Worm (Caenorhabditis elegans) whole organism, young adult: ENCODE results near the gene algn-12.
A peak's percentile ranks its signal among the peaks of the same experiment; 100 is the strongest.

Experiments
- F52B5.7 ChIP-seq: sonication (generic microtip); optimal IDR thresholded peaks from 2 replicates; lab custom pipeline; 2016; ENCODE audit warnings: mild to moderate bottlenecking, missing genetic modification characterization, missing compliant biosample characterization
- F57C9.4 ChIP-seq: sonication (generic microtip); optimal IDR thresholded peaks from 2 replicates; lab custom pipeline; 2017; ENCODE audit warnings: mild to moderate bottlenecking, missing genetic modification characterization, missing compliant biosample characterization
- K11D2.4 ChIP-seq: fragments of 200-800 bp; sonication (Bioruptor generic); IDR thresholded peaks from 2 replicates; pipeline ENCODE4 v1.3.6; 2022; ENCODE audit warnings: missing genetic modification reagents, missing genetic modification characterization, missing compliant biosample characterization
- Y56A3A.18 ChIP-seq: fragments of 200-800 bp; sonication (Bioruptor generic); IDR thresholded peaks from 2 replicates; pipeline ENCODE4 v1.3.6; 2022; ENCODE audit warnings: missing genetic modification reagents, missing genetic modification characterization, missing compliant biosample characterization
- Y79H2A.3 ChIP-seq: fragments of 200-800 bp; sonication (Bioruptor generic); conservative IDR thresholded peaks from 2 replicates; pipeline ENCODE4 v1.3.6; 2022; ENCODE audit warnings: missing genetic modification reagents, missing genetic modification characterization, missing compliant biosample characterization
- Y95B8A.8 ChIP-seq: fragments of 200-800 bp; sonication (Bioruptor generic); IDR thresholded peaks from 2 replicates; pipeline ENCODE4 v1.3.6; 2022; ENCODE audit warnings: missing genetic modification reagents, missing genetic modification characterization, missing compliant biosample characterization
- ama-1 ChIP-seq, 3 experiments: fragments of 150-350 bp in 1 of 3; sonication (generic microtip) in 2 of 3; optimal IDR thresholded peaks; 2 replicates each; lab custom pipeline; 2014 to 2018; ENCODE audit warnings: missing biosample characterization in 2 of 3, missing genetic modification characterization in 2 of 3, missing genetic modification reagents in 2 of 3
- cebp-1 ChIP-seq, 2 experiments: fragments of 200-800 bp in 1 of 2; sonication (Bioruptor generic) in 1 of 2; sonication (generic microtip) in 1 of 2; IDR thresholded peaks in 1 of 2; optimal IDR thresholded peaks in 1 of 2; 2 replicates each; pipeline versions ENCODE4 v1.3.6 to Lab custom; 2017 to 2022; ENCODE audit warnings: missing compliant biosample characterization in 2 of 2, missing genetic modification characterization in 2 of 2, mild to moderate bottlenecking in 1 of 2, missing genetic modification reagents in 1 of 2, moderate library complexity in 1 of 2
- cebp-2 ChIP-seq: fragments of 200-800 bp; sonication (Bioruptor generic); IDR thresholded peaks from 2 replicates; pipeline ENCODE4 v1.3.6; 2022; ENCODE audit warnings: missing genetic modification characterization, missing compliant biosample characterization
- ceh-58 ChIP-seq: fragments of 200-800 bp; sonication (Bioruptor generic); IDR thresholded peaks from 2 replicates; pipeline ENCODE4 v1.3.6; 2022; ENCODE audit warnings: missing genetic modification characterization, missing compliant biosample characterization
- die-1 ChIP-seq: sonication (generic microtip); optimal IDR thresholded peaks from 2 replicates; lab custom pipeline; 2016; ENCODE audit warnings: missing genotype, mild to moderate bottlenecking, missing genetic modification characterization, missing compliant biosample characterization
- dox-1 ChIP-seq: fragments of 200-800 bp; sonication (Bioruptor generic); IDR thresholded peaks from 2 replicates; pipeline ENCODE4 v1.3.6; 2022; ENCODE audit warnings: missing genetic modification reagents, missing genetic modification characterization, missing compliant biosample characterization
- dpff-1 ChIP-seq: sonication (generic microtip); optimal IDR thresholded peaks from 2 replicates; lab custom pipeline; 2017; ENCODE audit warnings: mild to moderate bottlenecking, missing genetic modification characterization, missing compliant biosample characterization
- dpl-1 ChIP-seq: fragments of 150-350 bp; optimal IDR thresholded peaks from 2 replicates; lab custom pipeline; 2014; ENCODE audit warnings: missing biosample characterization, missing genetic modification reagents, missing genetic modification characterization
- egrh-3 ChIP-seq: fragments of 200-800 bp; sonication (Bioruptor generic); IDR thresholded peaks from 2 replicates; pipeline ENCODE4 v1.3.6; 2022; ENCODE audit warnings: missing genetic modification reagents, missing genetic modification characterization, missing compliant biosample characterization
- gei-17 ChIP-seq: fragments of 200-800 bp; sonication (Bioruptor generic); optimal IDR thresholded peaks from 2 replicates; lab custom pipeline; 2018; ENCODE audit warnings: mild to moderate bottlenecking, missing genetic modification characterization, missing compliant biosample characterization
- hmg-20 ChIP-seq: fragments of 200-800 bp; sonication (Bioruptor generic); IDR thresholded peaks from 2 replicates; pipeline ENCODE4 v1.3.6; 2022; ENCODE audit warnings: missing genetic modification reagents, missing genetic modification characterization, missing compliant biosample characterization
- hsf-1 ChIP-seq: fragments of 200-800 bp; sonication (Bioruptor generic); IDR thresholded peaks from 2 replicates; pipeline ENCODE4 v1.3.6; 2022; ENCODE audit warnings: missing genetic modification reagents, missing genetic modification characterization, missing compliant biosample characterization
- lag-1 ChIP-seq: fragments of 200-800 bp; sonication (Bioruptor generic); IDR thresholded peaks from 2 replicates; pipeline ENCODE4 v1.3.6; 2022; ENCODE audit warnings: missing genetic modification reagents, missing genetic modification characterization, missing compliant biosample characterization
- lin-40 ChIP-seq: sonication (generic microtip); optimal IDR thresholded peaks from 2 replicates; lab custom pipeline; 2016; ENCODE audit warnings: missing genetic modification characterization, mild to moderate bottlenecking, missing compliant biosample characterization, missing genotype, missing genetic modification reagents
- lsl-1 ChIP-seq: fragments of 200-800 bp; sonication (Bioruptor generic); optimal IDR thresholded peaks from 2 replicates; lab custom pipeline; 2018; ENCODE audit warnings: mild to moderate bottlenecking, missing genetic modification characterization, moderate library complexity, missing compliant biosample characterization
- madf-10 ChIP-seq: sonication (generic microtip); optimal IDR thresholded peaks from 2 replicates; lab custom pipeline; 2016; ENCODE audit warnings: mild to moderate bottlenecking, missing genetic modification characterization, missing compliant biosample characterization
- madf-8 ChIP-seq: fragments of 200-800 bp; sonication (Bioruptor generic); conservative IDR thresholded peaks from 2 replicates; pipeline ENCODE4 v1.3.6; 2022; ENCODE audit warnings: missing genetic modification reagents, missing genetic modification characterization, missing compliant biosample characterization
- mcd-1 ChIP-seq: fragments of 200-800 bp; sonication (Bioruptor generic); IDR thresholded peaks from 2 replicates; pipeline ENCODE4 v1.3.6; 2022; ENCODE audit warnings: missing genetic modification reagents, missing genetic modification characterization, missing compliant biosample characterization
- nhr-120 ChIP-seq: fragments of 200-800 bp; sonication (Bioruptor generic); IDR thresholded peaks from 2 replicates; pipeline ENCODE4 v1.3.6; 2022; ENCODE audit warnings: missing genetic modification characterization, missing compliant biosample characterization
- nhr-27 ChIP-seq: fragments of 200-800 bp; sonication (Bioruptor generic); optimal IDR thresholded peaks from 2 replicates; lab custom pipeline; 2018; ENCODE audit warnings: mild to moderate bottlenecking, missing genetic modification characterization, moderate library complexity, missing compliant biosample characterization
- pha-4 ChIP-seq: fragments of 150-350 bp; sonication (generic microtip); optimal IDR thresholded peaks from 2 replicates; lab custom pipeline; 2014; ENCODE audit warnings: missing biosample characterization, missing genetic modification reagents, missing genetic modification characterization
- repo-1 ChIP-seq: sonication (generic microtip); optimal IDR thresholded peaks from 2 replicates; lab custom pipeline; 2017; ENCODE audit warnings: mild to moderate bottlenecking, missing genetic modification characterization, missing compliant biosample characterization
- rpc-1 ChIP-seq, 2 experiments: fragments of 150-350 bp in 1 of 2; sonication (generic microtip) in 1 of 2; optimal IDR thresholded peaks; 2 replicates each; lab custom pipeline; 2014 to 2018; ENCODE audit warnings: missing biosample characterization in 1 of 2, missing genetic modification characterization in 1 of 2, missing genetic modification reagents in 1 of 2, missing genotype in 1 of 2
- snpc-3.4 ChIP-seq: sonication (generic microtip); optimal IDR thresholded peaks from 2 replicates; lab custom pipeline; 2017; ENCODE audit warnings: missing genetic modification characterization, mild to moderate bottlenecking, missing compliant biosample characterization, antibody characterized with exemption, moderate library complexity, missing genotype, missing genetic modification reagents
- somi-1 ChIP-seq: fragments of 200-800 bp; sonication (Bioruptor generic); optimal IDR thresholded peaks from 2 replicates; lab custom pipeline; 2018; ENCODE audit warnings: mild to moderate bottlenecking, missing genetic modification characterization, missing compliant biosample characterization
- sptf-2 ChIP-seq: fragments of 200-800 bp; sonication (Bioruptor generic); optimal IDR thresholded peaks from 2 replicates; lab custom pipeline; 2018; ENCODE audit warnings: mild to moderate bottlenecking, missing genetic modification characterization, missing compliant biosample characterization
- tbx-9 ChIP-seq: sonication (generic microtip); optimal IDR thresholded peaks from 2 replicates; lab custom pipeline; 2016; ENCODE audit warnings: borderline replicate concordance, missing genetic modification characterization, inconsistent platforms, missing compliant biosample characterization
- ztf-25 ChIP-seq: fragments of 200-800 bp; sonication (Bioruptor generic); IDR thresholded peaks from 2 replicates; pipeline ENCODE4 v1.3.6; 2022; ENCODE audit warnings: missing genetic modification reagents, missing genetic modification characterization, missing compliant biosample characterization

algn-12 gene

ce11 chrV:8039085-8039525 is 4.2 kb downstream of the algn-12 start (continued):
- TF ChIP-seq madf-8 (GFP tag; lab: Robert Waterston, UW) (no peak), dpl-1 (no peak), gei-17 (peak; percentile 28), Y95B8A.8 (GFP tag; lab: Robert Waterston, UW) (0 out of 2 replicates have a peak, but pooled peaks have one; percentile 5), nhr-120 (no peak), pha-4 (tag; lab: Kevin White, UChicago) (no peak), repo-1 (tag; lab: Kevin White, UChicago) (no peak), cebp-1 (GFP tag; IDR thresholded peaks at IDR 0.05; lab: Robert Waterston, UW) (no peak), cebp-1 (tag; optimal IDR thresholded peaks at IDR 0.05; lab: Kevin White, UChicago) (no peak), Y79H2A.3 (GFP tag; lab: Robert Waterston, UW) (no peak), hmg-20 (GFP tag; lab: Robert Waterston, UW) (no peak), tbx-9 (tag; lab: Kevin White, UChicago) (no peak), nhr-27 (tag; lab: Kevin White, UChicago) (no peak), lag-1 (GFP tag; lab: Robert Waterston, UW) (no peak), sptf-2 (no peak), snpc-3.4 (tag; lab: Kevin White, UChicago) (no peak), die-1 (tag; lab: Kevin White, UChicago) (no peak), lin-40 (peak; percentile 1), rpc-1 (optimal IDR thresholded peaks at IDR 0.05; lab: Kevin White, UChicago) (no peak), rpc-1 (tag; optimal IDR thresholded peaks at IDR 0.05; lab: Kevin White, UChicago) (no peak), K11D2.4 (GFP tag; lab: Robert Waterston, UW) (peak; percentile 68; the same call in 1 of the 2 replicates)

ce11 chrV:8039606-8040005 is 4.7 kb downstream of the algn-12 start:
- TF ChIP-seq F52B5.7 (tag; lab: Kevin White, UChicago) (no peak), Y95B8A.8 (GFP tag; lab: Robert Waterston, UW) (no peak), mcd-1 (GFP tag; lab: Robert Waterston, UW) (no peak), Y56A3A.18 (GFP tag; lab: Robert Waterston, UW) (0 out of 2 replicates have a peak, but pooled peaks have one; percentile 10)

ce11 chrV:8040247-8041084 is 5.6 kb downstream of the algn-12 start:
- peak; percentile 89 for TF ChIP-seq hsf-1
- no peak for TF ChIP-seq madf-10 (tag; lab: Kevin White, UChicago)
- TF ChIP-seq ama-1 (optimal IDR thresholded peaks at IDR 0.05; lab: Kevin White, UChicago): peak; percentile 86
- no peak for TF ChIP-seq ama-1 (GFP tag; optimal IDR thresholded peaks at IDR 0.05; lab: Kevin White, UChicago)
- TF ChIP-seq F57C9.4 (tag; lab: Kevin White, UChicago): no peak
- peak; percentile 38 for TF ChIP-seq rpc-1 (optimal IDR thresholded peaks at IDR 0.05; lab: Kevin White, UChicago)
- TF ChIP-seq rpc-1 (tag; optimal IDR thresholded peaks at IDR 0.05; lab: Kevin White, UChicago): no peak
- peak; percentile 54 for TF ChIP-seq somi-1
- 0 out of 2 replicates have a peak, but pooled peaks have one; percentile 5 for TF ChIP-seq dox-1 (GFP tag; lab: Robert Waterston, UW)

ce11 chrV:8041336-8041868 is 6.5 kb downstream of the algn-12 start:
- TF ChIP-seq ztf-25 (GFP tag; lab: Robert Waterston, UW) (no peak), ceh-58 (GFP tag; lab: Robert Waterston, UW) (no peak), egrh-3 (GFP tag; lab: Robert Waterston, UW) (no peak), dpff-1 (tag; lab: Kevin White, UChicago) (no peak), lsl-1 (no peak), lin-40 (no peak), cebp-2 (GFP tag; lab: Robert Waterston, UW) (no peak)
